Fruit fly (Drosophila melanogaster) Kc167 (cell line): ENCODE results near the gene CG14507.

ENCODE experiments used
- Myc ChIP-seq: fragments of >200 bp; optimal IDR thresholded peaks from 2 replicates; lab custom pipeline; 2017; ENCODE audit warnings: missing external identifiers
- Sin3A ChIP-seq: fragments of >200 bp; optimal IDR thresholded peaks from 2 replicates; lab custom pipeline; 2018; ENCODE audit warnings: missing external identifiers
- h ChIP-seq: fragments of >200 bp; optimal IDR thresholded peaks from 3 replicates; lab custom pipeline; 2018; ENCODE audit warnings: missing external identifiers
- insv ChIP-seq: fragments of >200 bp; optimal IDR thresholded peaks from 3 replicates; lab custom pipeline; 2018; ENCODE audit warnings: missing external identifiers
- psq ChIP-seq: fragments of >200 bp; optimal IDR thresholded peaks from 2 replicates; lab custom pipeline; 2017; ENCODE audit warnings: missing external identifiers
- ttk ChIP-seq: sonication (Bioruptor generic); optimal IDR thresholded peaks from 2 replicates; lab custom pipeline; 2017; ENCODE audit warnings: missing external identifiers

The CG14507 gene

dm6 chr3R:29256811-29257439 lies 29.4 kb upstream of the CG14507 start:
- TF ChIP-seq psq (lab: Kevin White, UChicago), result no peak
- TF ChIP-seq h (lab: Kevin White, UChicago), result no peak
- TF ChIP-seq insv (lab: Kevin White, UChicago), result no peak
- TF ChIP-seq ttk (lab: Kevin White, UChicago), result no peak
- TF ChIP-seq Myc (lab: Kevin White, UChicago), result no peak
- no peak for TF ChIP-seq Sin3A (lab: Kevin White, UChicago)

DNA sequence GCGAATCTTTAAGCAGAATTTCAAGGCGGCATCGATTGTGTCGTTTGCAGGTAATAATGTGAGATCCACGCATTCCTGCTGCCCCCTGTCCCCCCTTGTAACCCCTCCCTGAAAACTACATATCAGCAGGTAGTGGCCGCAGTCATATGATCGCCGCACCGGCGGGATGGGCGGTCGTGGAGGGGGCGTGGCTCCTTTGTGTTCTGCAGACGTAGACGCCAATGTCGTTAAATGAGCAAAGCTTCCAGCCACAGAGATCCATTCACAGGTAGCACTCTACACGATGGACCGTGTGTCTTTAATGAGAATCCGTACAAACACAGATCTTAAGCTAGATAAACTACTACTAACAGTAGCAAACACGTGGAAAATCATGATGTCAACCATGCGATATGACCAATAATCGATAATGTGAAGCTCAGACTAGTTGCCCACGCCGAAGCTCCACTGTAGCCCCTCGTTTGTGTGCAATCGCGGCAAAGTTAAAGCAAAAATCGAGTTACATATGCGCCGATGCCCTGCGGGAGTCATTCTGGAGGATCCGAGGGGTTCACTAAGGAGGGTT lies 28.5 kb upstream of the CG14507 start, which contains the start of gene CG45544:
TSS of gene CG45544 (plus strand) at position 523 of the 565 bp plus-strand sequence.
- TF ChIP-seq Myc (lab: Kevin White, UChicago) (no peak), psq (lab: Kevin White, UChicago) (no peak), insv (lab: Kevin White, UChicago) (no peak), h (lab: Kevin White, UChicago) (no peak), Sin3A (lab: Kevin White, UChicago) (no peak), ttk (lab: Kevin White, UChicago) (no peak)

DNA sequence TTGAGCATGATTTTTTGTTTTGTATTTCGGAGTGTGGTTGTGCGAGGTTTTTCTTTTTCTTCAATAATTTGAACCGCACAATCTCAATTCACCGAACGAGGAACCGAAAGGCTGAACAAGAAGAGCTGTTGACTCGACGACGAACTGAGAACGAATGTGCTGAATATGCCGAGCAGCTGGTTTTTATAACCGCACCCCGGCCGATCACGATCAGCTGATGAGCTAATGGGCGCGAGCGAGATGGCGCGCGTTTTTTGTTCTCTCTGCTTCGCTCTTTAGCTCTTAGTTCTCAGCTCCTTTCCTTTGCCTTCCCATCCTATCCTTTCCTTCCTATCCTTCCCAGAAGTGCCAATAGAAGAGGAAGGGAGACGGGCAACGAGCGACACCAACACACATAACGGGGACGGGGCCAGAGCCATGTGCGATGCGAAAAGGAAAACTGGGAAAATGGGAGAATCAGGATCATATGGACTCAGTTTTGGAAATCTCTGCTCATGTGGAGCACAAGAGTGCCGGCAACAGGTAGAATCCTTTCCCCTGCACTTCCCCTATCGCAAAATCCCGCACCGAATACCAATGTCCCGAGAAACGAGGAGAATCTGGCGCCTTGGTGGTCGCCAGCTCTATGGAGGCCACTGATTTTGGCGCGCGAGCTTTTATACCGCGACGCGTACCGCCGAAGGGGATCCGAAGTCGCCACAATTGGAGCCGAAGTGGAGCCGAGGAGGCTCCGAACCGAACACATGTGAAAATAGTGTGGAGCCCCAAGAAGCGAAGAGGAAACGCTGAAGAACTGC lies 27.8 kb upstream of the CG14507 start, which contains the start of gene stg:
TSS of gene stg (minus strand) at position 635 of the 797 bp plus-strand sequence.
- TF ChIP-seq Myc (lab: Kevin White, UChicago), result no peak
- TF ChIP-seq psq (lab: Kevin White, UChicago), result no peak
- TF ChIP-seq h (lab: Kevin White, UChicago), result no peak
- TF ChIP-seq Sin3A (lab: Kevin White, UChicago), result no peak
- TF ChIP-seq ttk (lab: Kevin White, UChicago), result no peak
- TF ChIP-seq insv (lab: Kevin White, UChicago), result no peak

DNA sequence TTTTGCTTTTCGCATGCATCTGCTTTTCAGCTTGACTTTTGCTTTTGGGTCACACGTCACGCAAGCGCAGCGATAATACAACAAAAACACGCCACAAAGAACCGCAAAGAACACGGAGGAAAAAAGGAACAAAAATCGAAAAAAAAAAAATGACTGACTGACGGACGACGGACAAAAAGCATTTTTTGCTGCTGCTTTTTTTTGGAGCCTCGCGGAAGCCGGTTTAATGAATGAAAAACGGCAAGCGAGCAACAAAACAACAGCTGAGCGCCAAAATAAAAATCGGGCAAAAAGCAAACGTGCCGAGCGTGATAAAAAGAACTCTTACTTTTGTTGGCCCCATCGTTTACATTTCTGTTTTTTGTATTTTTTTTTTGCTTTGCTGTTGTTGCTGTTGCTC lies 26.9 kb upstream of the CG14507 start:
- no peak for TF ChIP-seq ttk (lab: Kevin White, UChicago)
- TF ChIP-seq insv (lab: Kevin White, UChicago), result no peak
- no peak for TF ChIP-seq Sin3A (lab: Kevin White, UChicago)
- TF ChIP-seq psq (lab: Kevin White, UChicago), result no peak
- no peak for TF ChIP-seq h (lab: Kevin White, UChicago)
- TF ChIP-seq Myc (lab: Kevin White, UChicago), result no peak

DNA sequence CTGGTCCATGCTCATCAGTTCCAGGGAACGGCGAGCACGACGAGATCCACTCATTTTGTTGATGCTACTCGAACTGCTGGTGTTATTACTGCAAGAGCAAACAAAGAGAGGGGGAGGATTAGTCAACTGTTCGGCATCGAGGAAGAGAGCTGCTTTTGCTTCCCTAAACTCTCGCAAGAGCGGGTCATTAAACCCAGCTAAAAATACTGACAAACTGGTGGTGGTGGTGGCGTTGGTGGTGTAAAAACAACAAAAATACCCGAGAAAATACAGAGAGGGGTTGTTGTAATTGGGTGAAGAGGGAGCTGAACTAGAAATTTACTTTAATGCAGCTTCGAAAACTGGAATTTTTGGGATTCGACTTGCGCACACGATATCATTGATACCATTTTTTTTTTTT lies 26.3 kb upstream of the CG14507 start:
- TF ChIP-seq insv (lab: Kevin White, UChicago), result no peak
- no peak for TF ChIP-seq ttk (lab: Kevin White, UChicago)
- TF ChIP-seq h (lab: Kevin White, UChicago), result no peak
- no peak for TF ChIP-seq Sin3A (lab: Kevin White, UChicago)
- no peak for TF ChIP-seq Myc (lab: Kevin White, UChicago)
- no peak for TF ChIP-seq psq (lab: Kevin White, UChicago)

- TF ChIP-seq insv (lab: Kevin White, UChicago) (no peak), h (lab: Kevin White, UChicago) (no peak), ttk (lab: Kevin White, UChicago) (no peak), Sin3A (lab: Kevin White, UChicago) (no peak), Myc (lab: Kevin White, UChicago) (no peak), psq (lab: Kevin White, UChicago) (no peak)
Measured at dm6 chr3R:29251418-29251817, 23.9 kb upstream of the CG14507 start.

- TF ChIP-seq Sin3A (lab: Kevin White, UChicago) (no peak), ttk (lab: Kevin White, UChicago) (no peak), Myc (lab: Kevin White, UChicago) (no peak), insv (lab: Kevin White, UChicago) (no peak), h (lab: Kevin White, UChicago) (no peak), psq (lab: Kevin White, UChicago) (no peak)
Measured at dm6 chr3R:29250272-29251018, 22.9 kb upstream of the CG14507 start, which contains the start of gene SP1029. Gene SP1029, minus strand, starts transcription at chr3R:29250451.

DNA sequence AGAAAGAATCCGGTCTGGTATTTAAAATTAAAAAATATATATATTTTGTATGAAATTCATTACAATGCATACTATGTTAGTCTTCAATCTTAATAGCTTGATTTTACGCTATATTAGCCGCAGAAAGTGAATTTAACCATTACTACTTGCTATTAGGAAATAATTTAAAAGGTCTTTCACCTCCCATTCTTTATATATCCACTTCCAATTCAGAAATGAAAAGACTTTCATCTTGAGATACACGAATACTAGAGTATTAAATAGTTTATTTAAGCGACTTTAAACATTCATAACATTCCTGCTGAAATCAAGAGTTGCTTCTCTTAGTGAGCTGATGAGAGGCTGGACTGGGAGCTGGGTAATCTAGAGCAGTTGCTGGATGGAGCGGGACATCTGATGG lies 17.2 kb upstream of the CG14507 start, which contains the start of gene CG31445:
TSS of gene CG31445 (minus strand) at position 101 of the 400 bp plus-strand sequence.
- TF ChIP-seq Myc (lab: Kevin White, UChicago), result no peak
- no peak for TF ChIP-seq Sin3A (lab: Kevin White, UChicago)
- TF ChIP-seq ttk (lab: Kevin White, UChicago), result no peak
- TF ChIP-seq psq (lab: Kevin White, UChicago), result no peak
- no peak for TF ChIP-seq insv (lab: Kevin White, UChicago)
- no peak for TF ChIP-seq h (lab: Kevin White, UChicago)

DNA sequence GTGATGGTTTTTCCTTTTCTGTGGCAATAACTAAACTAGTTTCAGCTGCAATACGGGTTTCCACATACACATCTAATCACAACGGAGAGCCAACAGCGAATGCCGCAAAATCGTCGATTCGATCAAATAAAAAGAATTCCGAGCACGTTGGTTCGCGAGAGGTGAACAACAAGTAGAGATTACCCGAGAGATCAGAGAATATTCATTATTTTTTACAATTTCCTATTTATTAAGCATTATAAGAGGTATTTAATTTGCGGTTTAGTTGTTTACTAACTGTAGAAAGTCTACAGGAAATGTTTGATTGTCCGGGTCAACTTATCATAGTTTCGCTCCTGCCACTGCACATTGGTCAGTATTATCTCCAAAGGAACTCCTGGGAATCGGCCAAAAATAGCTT lies 11.1 kb upstream of the CG14507 start, which contains the start of gene CG11951:
TSS of gene CG11951 (minus strand) at position 101 of the 400 bp plus-strand sequence.
- TF ChIP-seq h (lab: Kevin White, UChicago) (no peak), psq (lab: Kevin White, UChicago) (no peak), Sin3A (lab: Kevin White, UChicago) (no peak), Myc (lab: Kevin White, UChicago) (no peak), ttk (lab: Kevin White, UChicago) (no peak), insv (lab: Kevin White, UChicago) (no peak)

- TF ChIP-seq insv (lab: Kevin White, UChicago), result no peak
- no peak for TF ChIP-seq Myc (lab: Kevin White, UChicago)
- no peak for TF ChIP-seq Sin3A (lab: Kevin White, UChicago)
- no peak for TF ChIP-seq ttk (lab: Kevin White, UChicago)
- TF ChIP-seq h (lab: Kevin White, UChicago), result no peak
Measured at dm6 chr3R:29230552-29231102, 3.1 kb upstream of the CG14507 start.
